Fruit fly (Drosophila melanogaster) whole organism: ENCODE measurements around the gene fz4.

Source experiments
- CG8478 ChIP-seq: fragments of >200 bp; optimal IDR thresholded peaks from 2 replicates; lab custom pipeline; 2018; ENCODE audit warnings: inconsistent platforms
- Dll ChIP-seq: fragments of >200 bp; optimal IDR thresholded peaks from 2 replicates; lab custom pipeline; 2017

fz4 gene

DNA sequence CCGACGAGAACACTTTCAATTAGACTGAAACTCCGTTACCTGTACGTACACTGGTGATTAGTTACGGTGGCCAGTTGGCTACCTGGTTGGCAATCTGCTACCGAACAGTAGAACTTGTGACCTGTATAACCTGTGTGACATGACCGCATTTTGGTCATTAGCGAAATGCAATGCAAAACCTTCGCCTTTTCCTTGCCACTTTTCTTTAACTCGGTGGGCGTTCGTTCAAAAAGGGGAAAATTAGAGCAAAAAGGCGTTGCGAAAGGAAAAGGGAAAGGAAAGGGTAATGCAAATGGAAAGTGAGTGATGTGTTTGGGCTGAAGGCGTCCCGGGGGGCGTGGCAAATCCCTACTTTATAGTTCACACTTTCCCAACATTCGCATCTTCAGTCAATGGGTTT lies 51.1 kb downstream of the fz4 start:
- TF ChIP-seq Dll (lab: Kevin White, UChicago) (no peak), CG8478 (no peak)
